Worm (Caenorhabditis elegans) whole organism, L3 larva: Measurements from ENCODE around the gene B0334.5.

Experiments used
- ZK546.5 ChIP-seq: sonication (generic microtip); optimal IDR thresholded peaks from 2 replicates; lab custom pipeline; 2017; ENCODE audit warnings: missing biosample characterization, missing genetic modification characterization
- aly-2 ChIP-seq: fragments of 150-350 bp; optimal IDR thresholded peaks from 2 replicates; lab custom pipeline; 2014; ENCODE audit warnings: missing biosample characterization, missing genetic modification characterization
- ama-1 ChIP-seq: fragments of 150-350 bp; optimal IDR thresholded peaks from 2 replicates; lab custom pipeline; 2018
- ceh-16 ChIP-seq: sonication (generic microtip); optimal IDR thresholded peaks from 2 replicates; lab custom pipeline; 2017; ENCODE audit warnings: missing biosample characterization, missing genetic modification characterization
- ceh-28 ChIP-seq: fragments of 150-350 bp; optimal IDR thresholded peaks from 2 replicates; lab custom pipeline; 2014; ENCODE audit warnings: missing biosample characterization, missing genetic modification reagents, missing genetic modification characterization
- ceh-82 ChIP-seq: fragments of 150-350 bp; optimal IDR thresholded peaks from 2 replicates; lab custom pipeline; 2014; ENCODE audit warnings: missing biosample characterization, missing genetic modification characterization
- ceh-9 ChIP-seq: sonication (generic microtip); optimal IDR thresholded peaks from 2 replicates; lab custom pipeline; 2018; ENCODE audit warnings: missing biosample characterization, missing genetic modification characterization
- daf-12 ChIP-seq: fragments of 150-350 bp; optimal IDR thresholded peaks from 2 replicates; lab custom pipeline; 2014; ENCODE audit warnings: missing biosample characterization, missing genetic modification reagents, missing genetic modification characterization
- egl-27 ChIP-seq: sonication (generic microtip); optimal IDR thresholded peaks from 4 replicates; lab custom pipeline; 2017; ENCODE audit warnings: missing biosample characterization, missing genetic modification reagents, missing genetic modification characterization
- egl-5 ChIP-seq: fragments of 150-350 bp; optimal IDR thresholded peaks from 2 replicates; lab custom pipeline; 2017; ENCODE audit warnings: missing biosample characterization, missing genetic modification reagents, missing genetic modification characterization, inconsistent platforms
- elt-1 ChIP-seq: fragments of 150-350 bp; optimal IDR thresholded peaks from 2 replicates; lab custom pipeline; 2014; ENCODE audit warnings: missing biosample characterization, missing genetic modification characterization
- elt-2 ChIP-seq: sonication (generic microtip); optimal IDR thresholded peaks from 2 replicates; lab custom pipeline; 2016; ENCODE audit warnings: missing genetic modification reagents, mild to moderate bottlenecking, missing genetic modification characterization, missing compliant biosample characterization
- elt-3 ChIP-seq, 3 experiments: fragments of 150-350 bp in 1 of 3; sonication (generic microtip) in 2 of 3; optimal IDR thresholded peaks; 2 replicates in 2 of 3; 4 replicates in 1 of 3; lab custom pipeline; 2014 to 2017; ENCODE audit warnings: missing biosample characterization in 3 of 3, missing genetic modification characterization in 3 of 3
- eor-1 ChIP-seq, 2 experiments: fragments of 150-350 bp; optimal IDR thresholded peaks; 2 replicates each; lab custom pipeline; 2014 to 2018; ENCODE audit warnings: missing biosample characterization in 2 of 2, missing genetic modification characterization in 2 of 2
- fkh-10 ChIP-seq: sonication (generic microtip); optimal IDR thresholded peaks from 2 replicates; lab custom pipeline; 2017; ENCODE audit warnings: missing biosample characterization, missing genetic modification reagents, missing genetic modification characterization
- fkh-2 ChIP-seq: fragments of 150-350 bp; optimal IDR thresholded peaks from 2 replicates; lab custom pipeline; 2014; ENCODE audit warnings: missing biosample characterization, missing genetic modification reagents, missing genetic modification characterization
- fos-1 ChIP-seq: fragments of 150-350 bp; optimal IDR thresholded peaks from 2 replicates; lab custom pipeline; 2014; ENCODE audit warnings: missing biosample characterization, missing genetic modification characterization
- hmg-11 ChIP-seq: sonication (generic microtip); optimal IDR thresholded peaks from 2 replicates; lab custom pipeline; 2016; ENCODE audit warnings: missing genetic modification characterization, missing compliant biosample characterization
- jun-1 ChIP-seq: fragments of 150-350 bp; optimal IDR thresholded peaks from 2 replicates; lab custom pipeline; 2014; ENCODE audit warnings: missing biosample characterization, missing genetic modification reagents, missing genetic modification characterization
- lin-39 ChIP-seq: fragments of 150-350 bp; optimal IDR thresholded peaks from 2 replicates; lab custom pipeline; 2018; ENCODE audit warnings: missing biosample characterization, missing genetic modification reagents, missing genetic modification characterization
- lsy-12 ChIP-seq: sonication (generic microtip); optimal IDR thresholded peaks from 2 replicates; lab custom pipeline; 2016; ENCODE audit warnings: mild to moderate bottlenecking, missing genetic modification characterization, missing compliant biosample characterization
- mml-1 ChIP-seq: fragments of 150-350 bp; sonication (generic microtip); optimal IDR thresholded peaks from 3 replicates; lab custom pipeline; 2014; ENCODE audit warnings: missing biosample characterization, missing genetic modification characterization
- nfya-1 ChIP-seq: sonication (generic microtip); optimal IDR thresholded peaks from 2 replicates; lab custom pipeline; 2017; ENCODE audit warnings: missing genetic modification characterization, mild to moderate bottlenecking, missing compliant biosample characterization, antibody characterized with exemption, moderate library complexity; ENCODE audit not compliant: insufficient read depth
- nhr-12 ChIP-seq: fragments of 150-350 bp; optimal IDR thresholded peaks from 2 replicates; lab custom pipeline; 2014; ENCODE audit warnings: missing biosample characterization, missing genetic modification characterization
- nhr-23 ChIP-seq: fragments of 150-350 bp; optimal IDR thresholded peaks from 2 replicates; lab custom pipeline; 2014; ENCODE audit warnings: missing biosample characterization, missing genetic modification reagents, missing genetic modification characterization
- nhr-25 ChIP-seq: sonication (generic microtip); optimal IDR thresholded peaks from 2 replicates; lab custom pipeline; 2017; ENCODE audit warnings: missing biosample characterization, missing genetic modification characterization
- nhr-28 ChIP-seq: fragments of 150-350 bp; optimal IDR thresholded peaks from 2 replicates; lab custom pipeline; 2014; ENCODE audit warnings: missing biosample characterization, missing genetic modification characterization
- nhr-43 ChIP-seq: sonication (generic microtip); optimal IDR thresholded peaks from 2 replicates; lab custom pipeline; 2016; ENCODE audit warnings: mild to moderate bottlenecking, missing genetic modification characterization, missing compliant biosample characterization; ENCODE audit not compliant: poor library complexity, severe bottlenecking
- nhr-67 ChIP-seq: fragments of 150-350 bp; optimal IDR thresholded peaks from 2 replicates; lab custom pipeline; 2014; ENCODE audit warnings: missing biosample characterization, missing genetic modification characterization
- nhr-77 ChIP-seq: fragments of 150-350 bp; optimal IDR thresholded peaks from 2 replicates; lab custom pipeline; 2014; ENCODE audit warnings: missing biosample characterization, missing genetic modification characterization
- pha-4 ChIP-seq: fragments of 150-350 bp; optimal IDR thresholded peaks from 2 replicates; lab custom pipeline; 2014; ENCODE audit warnings: missing biosample characterization, missing genetic modification reagents, missing genetic modification characterization
- pqm-1 ChIP-seq: fragments of 150-350 bp; optimal IDR thresholded peaks from 2 replicates; lab custom pipeline; 2017; ENCODE audit warnings: missing biosample characterization, missing genetic modification characterization, inconsistent platforms
- sea-2 ChIP-seq: fragments of 150-350 bp; sonication (generic microtip); optimal IDR thresholded peaks from 4 replicates; lab custom pipeline; 2014; ENCODE audit warnings: missing biosample characterization, missing genetic modification reagents, missing genetic modification characterization
- skn-1 ChIP-seq: fragments of 150-350 bp; optimal IDR thresholded peaks from 2 replicates; lab custom pipeline; 2014; ENCODE audit warnings: missing biosample characterization, missing genetic modification characterization
- snpc-4 ChIP-seq: fragments of 150-350 bp; optimal IDR thresholded peaks from 2 replicates; lab custom pipeline; 2014; ENCODE audit warnings: missing biosample characterization, missing genetic modification characterization
- unc-39 ChIP-seq: sonication (generic microtip); optimal IDR thresholded peaks from 4 replicates; lab custom pipeline; 2017; ENCODE audit warnings: missing biosample characterization, missing genetic modification characterization
- unc-62 ChIP-seq: fragments of 150-350 bp; sonication (generic microtip); optimal IDR thresholded peaks from 4 replicates; lab custom pipeline; 2014; ENCODE audit warnings: missing biosample characterization, missing genetic modification reagents, missing genetic modification characterization
- zag-1 ChIP-seq: fragments of 150-350 bp; optimal IDR thresholded peaks from 2 replicates; lab custom pipeline; 2014; ENCODE audit warnings: missing biosample characterization, missing genetic modification characterization
- ztf-4 ChIP-seq: fragments of 150-350 bp; optimal IDR thresholded peaks from 2 replicates; lab custom pipeline; 2014; ENCODE audit warnings: missing biosample characterization, missing genetic modification characterization

Gene B0334.5

ce11 chrII:11485200-11485599 is 12.3 kb upstream of the B0334.5 start, which contains the start of gene twk-5:
Gene twk-5 (minus strand): TSS chrII:11485300.
- peak; percentile 39 for TF ChIP-seq ama-1 (lab: Kevin White, UChicago)
- TF ChIP-seq ztf-4, result no peak

DNA sequence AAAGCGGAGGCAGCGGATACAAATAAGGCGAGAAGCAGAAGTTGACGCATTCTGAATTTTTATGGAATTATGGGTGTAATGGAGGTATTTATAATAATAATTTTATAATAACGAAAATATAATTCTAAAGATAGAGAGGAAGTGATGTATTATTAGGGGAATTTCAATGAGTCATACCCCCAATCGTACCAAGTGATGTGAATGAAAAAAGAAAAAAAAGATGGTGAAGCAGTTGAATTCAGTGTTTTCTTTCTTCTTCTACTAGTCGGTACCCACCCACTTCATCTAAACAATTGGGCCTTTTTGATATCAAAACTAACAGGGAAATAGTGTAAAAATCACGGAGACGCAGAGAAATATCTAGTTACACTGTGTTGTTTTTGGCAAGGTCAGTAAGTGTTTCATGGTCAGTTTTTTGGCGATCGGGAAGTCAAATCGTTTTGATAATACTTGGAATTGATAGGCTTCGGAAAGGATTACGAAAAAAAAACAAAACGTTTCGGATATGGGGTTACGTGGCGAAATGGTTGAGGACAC is 10.7 kb upstream of the B0334.5 start, which contains the start of gene ttr-18:
TSS of gene ttr-18 (minus strand) at position 51 of the 537 bp plus-strand sequence.
- TF ChIP-seq fos-1 (tag; lab: Kevin White, UChicago) (no peak), lsy-12 (tag; lab: Kevin White, UChicago) (no peak), nhr-25 (tag; lab: Kevin White, UChicago) (peak; percentile 37), ceh-9 (tag; lab: Kevin White, UChicago) (no peak), skn-1 (no peak), sea-2 (GFP tag; lab: Kevin White, UChicago) (no peak), elt-1 (no peak), ceh-28 (tag; lab: Kevin White, UChicago) (no peak), ceh-16 (no peak), hmg-11 (no peak), nhr-23 (tag; lab: Kevin White, UChicago) (peak; percentile 4), fkh-10 (GFP tag; lab: Kevin White, UChicago) (no peak), nhr-77 (no peak), egl-27 (tag; lab: Kevin White, UChicago) (peak; percentile 12), mml-1 (tag; lab: Kevin White, UChicago) (no peak), nhr-28 (tag; lab: Kevin White, UChicago) (no peak), fkh-2 (tag; lab: Kevin White, UChicago) (no peak), ZK546.5 (tag; lab: Kevin White, UChicago) (no peak)

ce11 chrII:11487999-11488398 is 9.5 kb upstream of the B0334.5 start, which contains the start of gene B0334.13:
Gene B0334.13 (plus strand): TSS chrII:11488299.
- TF ChIP-seq nhr-67 (tag; lab: Kevin White, UChicago) (no peak), fkh-10 (GFP tag; lab: Kevin White, UChicago) (no peak), nhr-23 (tag; lab: Kevin White, UChicago) (no peak), lsy-12 (tag; lab: Kevin White, UChicago) (no peak), sea-2 (GFP tag; lab: Kevin White, UChicago) (no peak), nhr-43 (tag; lab: Kevin White, UChicago) (no peak), pha-4 (tag; lab: Kevin White, UChicago) (no peak), elt-3 (tag; optimal IDR thresholded peaks at IDR 0.05; lab: Kevin White, UChicago) (no peak), elt-1 (peak; percentile 13), nhr-25 (tag; lab: Kevin White, UChicago) (peak; percentile 43)
- TF ChIP-seq, all 47 proteins: peak for 2

DNA sequence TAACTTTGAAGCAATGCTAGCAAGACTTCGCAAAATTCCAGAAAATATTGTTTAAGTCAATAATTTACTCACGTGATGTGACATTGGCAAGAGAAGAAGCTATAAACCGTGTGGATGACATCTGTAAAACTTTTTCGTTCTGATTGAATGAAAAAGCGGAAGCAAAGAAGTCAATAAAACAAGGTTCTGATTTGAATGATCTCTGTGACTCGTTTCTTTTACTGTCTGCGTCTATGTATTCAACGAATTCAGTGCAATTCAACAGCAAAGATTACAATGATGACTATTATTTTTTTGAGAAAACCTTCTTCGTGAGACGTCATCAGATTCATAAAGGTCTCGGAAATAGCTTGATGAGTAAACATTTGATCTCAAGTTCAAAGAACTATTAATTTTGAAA is 4.6 kb upstream of the B0334.5 start, which contains the start of gene hacl-1:
TSS of gene hacl-1 (minus strand) at position 121 of the 400 bp plus-strand sequence.
- TF ChIP-seq ceh-28 (tag; lab: Kevin White, UChicago) (peak; percentile 9), egl-27 (tag; lab: Kevin White, UChicago) (no peak), pqm-1 (peak; percentile 62), ztf-4 (no peak), nhr-23 (tag; lab: Kevin White, UChicago) (peak; percentile 38), ceh-82 (tag; lab: Kevin White, UChicago) (no peak), sea-2 (GFP tag; lab: Kevin White, UChicago) (no peak), mml-1 (tag; lab: Kevin White, UChicago) (no peak), nhr-25 (tag; lab: Kevin White, UChicago) (peak; percentile 87), elt-3 (tag; optimal IDR thresholded peaks at IDR 0.05; lab: Kevin White, UChicago) (no peak), fos-1 (tag; lab: Kevin White, UChicago) (no peak), aly-2 (tag; lab: Kevin White, UChicago) (no peak), daf-12 (tag; lab: Kevin White, UChicago) (no peak), lin-39 (tag; lab: Kevin White, UChicago) (no peak), eor-1 (tag; optimal IDR thresholded peaks at IDR 0.05; lab: Kevin White, UChicago) (no peak), nhr-28 (tag; lab: Kevin White, UChicago) (no peak), nfya-1 (peak; percentile 1), zag-1 (tag; lab: Kevin White, UChicago) (no peak), nhr-12 (tag; lab: Kevin White, UChicago) (no peak), unc-39 (tag; lab: Kevin White, UChicago) (no peak), egl-5 (tag; lab: Kevin White, UChicago) (no peak), unc-62 (GFP tag; lab: Kevin White, UChicago) (no peak), snpc-4 (tag; lab: Kevin White, UChicago) (no peak), nhr-77 (no peak), ama-1 (lab: Kevin White, UChicago) (no peak), nhr-67 (tag; lab: Kevin White, UChicago) (no peak), lsy-12 (tag; lab: Kevin White, UChicago) (peak; percentile 7), ceh-9 (tag; lab: Kevin White, UChicago) (no peak), elt-2 (tag; lab: Kevin White, UChicago) (no peak), jun-1 (tag; lab: Kevin White, UChicago) (peak; percentile 4)
